Worm (Caenorhabditis elegans): ENCODE data around the gene fbxb-119.
"Not testable (repeated sequence)": the region's sequence is repeated elsewhere in the genome, so short reads cannot be mapped to it uniquely, and the experiment has no call there.

Gene fbxb-119

DNA sequence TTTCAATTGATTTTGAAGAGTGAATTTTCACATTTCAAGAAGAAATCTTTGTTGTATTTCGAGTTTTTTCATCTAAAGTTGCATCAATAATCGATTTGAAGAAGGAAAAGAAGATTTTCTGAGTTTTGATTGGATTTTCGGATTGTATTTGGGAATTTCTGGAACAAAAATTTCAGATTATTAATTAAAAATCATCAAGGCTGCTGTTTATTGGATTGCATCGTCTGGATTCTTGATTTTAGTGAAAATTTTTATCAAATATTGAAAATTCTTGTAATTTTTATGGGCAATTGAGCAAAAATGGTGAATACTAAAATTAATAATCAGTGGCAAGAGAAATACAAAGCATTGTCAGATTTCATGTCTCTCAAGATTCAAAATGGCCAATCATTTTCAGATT is 19.9 kb upstream of the fbxb-119 start, which contains the start of gene Y51A2A.5:
TSS of gene Y51A2A.5 (plus strand) at position 301 of the 400 bp plus-strand sequence.
- TF ChIP-seq tra-4 (tag; optimal IDR thresholded peaks at IDR 0.05) (no peak), hnd-1 (tag; optimal IDR thresholded peaks at IDR 0.05) (no peak), hmbx-1 (tag; optimal IDR thresholded peaks at IDR 0.05) (no peak), B0310.2 (tag; optimal IDR thresholded peaks at IDR 0.05) (no peak), ceh-13 (GFP tag; optimal IDR thresholded peaks at IDR 0.05) (no peak), ets-7 (tag; optimal IDR thresholded peaks at IDR 0.05) (no peak), pes-1 (GFP tag; IDR thresholded peaks at IDR 0.05) (no peak), sea-1 (GFP tag; conservative IDR thresholded peaks at IDR 0.05) (no peak)

DNA sequence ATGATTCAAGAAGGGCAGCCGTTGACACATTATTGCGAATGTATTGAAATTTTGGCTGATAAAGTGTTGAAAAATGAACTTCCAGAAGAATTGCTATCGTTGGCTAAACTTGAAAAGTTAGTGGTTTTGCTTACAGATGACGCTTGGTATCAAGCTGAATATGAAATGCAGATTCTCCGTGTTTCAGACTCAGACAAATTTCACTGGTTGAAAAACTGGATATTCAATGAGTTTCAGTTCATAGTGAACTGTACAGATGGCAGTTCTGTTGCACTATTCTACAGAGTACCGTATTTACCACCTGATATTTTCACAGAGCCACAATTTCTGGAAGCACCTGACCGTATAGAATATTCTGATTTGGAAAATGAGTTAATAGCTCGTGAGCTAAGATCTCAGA is 19.1 kb upstream of the fbxb-119 start:
- TF ChIP-seq pes-1 (GFP tag; IDR thresholded peaks at IDR 0.05) (no peak), tbx-11 (GFP tag; IDR thresholded peaks at IDR 0.05) (no peak), B0310.2 (tag; optimal IDR thresholded peaks at IDR 0.05) (no peak)

DNA sequence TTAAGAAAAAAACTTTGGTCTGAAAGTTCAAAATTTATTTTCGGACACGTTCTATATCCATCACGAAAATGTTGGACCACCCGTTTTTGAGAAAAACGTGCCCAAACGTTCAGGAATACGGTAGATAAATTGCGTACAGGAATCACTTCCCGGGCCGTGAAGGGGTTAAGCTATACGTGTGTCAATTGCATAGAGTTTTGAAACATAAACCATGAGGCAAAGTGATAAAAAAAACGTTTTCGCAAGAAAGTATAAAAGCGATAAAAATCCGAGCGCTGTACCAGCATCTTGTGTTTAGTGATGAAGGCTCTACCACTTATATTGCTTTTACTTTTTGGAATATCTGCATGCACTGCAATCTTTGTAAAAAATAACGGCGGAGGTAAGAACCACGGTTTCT is 16.0 kb upstream of the fbxb-119 start, which contains the start of gene Y51A2A.6:
TSS of gene Y51A2A.6 (plus strand) at position 301 of the 400 bp plus-strand sequence.
- TF ChIP-seq B0310.2, ceh-36, aly-1 (tag; optimal IDR thresholded peaks at IDR 0.05): not testable (repeated sequence)

DNA sequence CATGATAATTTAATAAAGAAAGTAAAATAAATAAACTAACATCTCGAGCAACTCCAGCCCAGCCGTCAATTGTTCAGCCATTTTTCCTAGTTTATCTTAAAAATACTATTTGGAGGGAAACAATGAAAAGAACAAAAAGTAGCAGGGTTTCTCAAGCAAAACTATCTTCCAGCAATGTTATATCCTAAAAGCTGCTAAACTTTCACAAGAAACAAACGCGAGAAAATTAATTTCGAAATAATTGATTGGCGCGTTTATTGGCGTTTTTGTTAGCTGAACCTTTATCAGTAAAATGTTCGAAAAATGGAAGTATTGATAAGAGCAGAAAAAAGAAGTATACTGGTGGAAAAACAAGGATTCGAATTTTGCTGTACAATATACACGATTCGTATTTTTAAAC is 4.8 kb downstream of the fbxb-119 start, which contains the start of gene B0462.5:
TSS of gene B0462.5 (minus strand) at position 101 of the 400 bp plus-strand sequence.
- TF ChIP-seq tra-4 (tag; optimal IDR thresholded peaks at IDR 0.05) (no peak), ama-1 (optimal IDR thresholded peaks at IDR 0.05) (no peak)

DNA sequence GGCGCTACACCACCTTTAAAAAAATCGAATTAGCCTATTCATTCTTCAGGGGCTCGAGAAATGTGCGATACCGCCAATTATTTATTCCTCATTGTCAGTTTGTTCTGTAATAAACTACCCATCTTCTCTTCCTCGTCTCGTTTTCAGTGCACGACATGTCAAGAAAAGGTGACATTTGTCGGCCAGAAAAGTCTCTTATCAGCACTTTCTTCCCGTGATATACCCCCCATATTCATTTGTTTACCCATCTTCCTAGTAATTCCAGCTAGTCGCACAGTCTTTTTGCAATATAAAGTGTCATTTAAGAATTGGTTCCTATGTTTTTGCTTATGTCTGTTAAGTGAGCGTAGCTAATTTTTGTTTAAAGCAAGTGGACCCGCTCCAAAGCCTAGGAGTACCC is 6.1 kb downstream of the fbxb-119 start:
- TF ChIP-seq scrt-1 (GFP tag; IDR thresholded peaks at IDR 0.05) (no peak), hmg-4 (GFP tag; optimal IDR thresholded peaks at IDR 0.05) (no peak), aly-1 (tag; optimal IDR thresholded peaks at IDR 0.05) (no peak), tbx-11 (GFP tag; IDR thresholded peaks at IDR 0.05) (no peak), hnd-1 (tag; optimal IDR thresholded peaks at IDR 0.05) (no peak), B0310.2 (tag; optimal IDR thresholded peaks at IDR 0.05) (no peak), tbx-37 (GFP tag; conservative IDR thresholded peaks at IDR 0.05) (no peak), hmbx-1 (tag; optimal IDR thresholded peaks at IDR 0.05) (no peak), tra-4 (tag; optimal IDR thresholded peaks at IDR 0.05) (no peak), flt-1 (GFP tag; IDR thresholded peaks at IDR 0.05) (no peak), ceh-36 (tag; optimal IDR thresholded peaks at IDR 0.05) (no peak), ceh-13 (GFP tag; optimal IDR thresholded peaks at IDR 0.05) (no peak), ama-1 (optimal IDR thresholded peaks at IDR 0.05) (no peak)

DNA sequence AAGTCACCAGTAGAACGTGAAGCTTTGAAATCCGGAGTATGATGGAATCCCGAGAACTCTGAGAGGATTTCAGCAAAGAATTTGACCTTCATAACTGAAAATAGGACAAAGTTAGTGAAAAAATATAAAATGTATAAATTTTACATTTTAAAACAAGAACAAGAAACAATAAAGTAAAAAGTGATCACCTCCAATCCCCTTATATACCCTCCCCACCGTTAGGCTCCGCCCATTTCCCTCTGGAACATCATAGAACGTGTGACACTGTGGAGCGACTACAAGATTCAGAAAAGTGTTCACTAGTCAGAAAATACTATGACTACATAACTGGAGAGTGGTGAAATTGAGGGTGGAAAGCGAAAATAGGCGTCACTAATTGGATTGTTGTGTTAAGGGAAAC is 12.7 kb downstream of the fbxb-119 start, which contains the start of gene B0462.4:
TSS of gene B0462.4 (minus strand) at position 101 of the 400 bp plus-strand sequence.
- no peak for TF ChIP-seq ets-7 (tag; optimal IDR thresholded peaks at IDR 0.05)
- no peak for TF ChIP-seq pes-1 (GFP tag; IDR thresholded peaks at IDR 0.05)
- TF ChIP-seq tbx-11 (GFP tag; IDR thresholded peaks at IDR 0.05), result no peak
- TF ChIP-seq hmbx-1 (tag; optimal IDR thresholded peaks at IDR 0.05), result no peak
- TF ChIP-seq hmg-4 (GFP tag; optimal IDR thresholded peaks at IDR 0.05), result no peak
- TF ChIP-seq B0310.2 (tag; optimal IDR thresholded peaks at IDR 0.05), result no peak
- TF ChIP-seq scrt-1 (GFP tag; IDR thresholded peaks at IDR 0.05), result no peak
- no peak for TF ChIP-seq tra-4 (tag; optimal IDR thresholded peaks at IDR 0.05)
- no peak for TF ChIP-seq sea-1 (GFP tag; conservative IDR thresholded peaks at IDR 0.05)
- no peak for TF ChIP-seq aly-1 (tag; optimal IDR thresholded peaks at IDR 0.05)
- TF ChIP-seq tbx-37 (GFP tag; conservative IDR thresholded peaks at IDR 0.05), result no peak
- no peak for TF ChIP-seq ceh-36 (tag; optimal IDR thresholded peaks at IDR 0.05)
- TF ChIP-seq flt-1 (GFP tag; IDR thresholded peaks at IDR 0.05), result no peak
- TF ChIP-seq hnd-1 (tag; optimal IDR thresholded peaks at IDR 0.05), result no peak
- TF ChIP-seq F13C5.2 (tag; optimal IDR thresholded peaks at IDR 0.05), result no peak
- no peak for TF ChIP-seq ceh-13 (GFP tag; optimal IDR thresholded peaks at IDR 0.05)
- TF ChIP-seq ama-1 (optimal IDR thresholded peaks at IDR 0.05), result no peak

DNA sequence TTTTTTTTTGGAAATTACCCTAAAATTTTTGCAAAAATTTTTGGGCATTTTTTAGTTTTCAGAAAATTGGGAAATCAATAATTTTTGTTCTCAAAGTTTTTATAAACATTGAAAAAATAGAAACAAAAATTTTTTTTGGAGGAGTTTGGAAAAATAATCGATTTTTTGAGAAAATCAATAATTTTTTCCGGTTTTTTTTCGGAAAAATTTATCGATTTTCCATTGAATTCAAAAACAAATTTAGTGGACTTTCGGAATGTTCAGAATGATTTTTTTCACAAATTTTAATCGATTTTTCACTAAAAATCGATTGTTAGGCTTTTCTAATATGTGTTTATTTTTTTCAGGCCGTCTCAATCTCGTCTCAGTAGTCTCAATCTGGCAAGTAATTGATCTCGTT is 19.2 kb downstream of the fbxb-119 start:
- TF ChIP-seq tbx-11 (GFP tag; IDR thresholded peaks at IDR 0.05), result no peak
- TF ChIP-seq hnd-1 (tag; optimal IDR thresholded peaks at IDR 0.05), result no peak
- no peak for TF ChIP-seq ets-7 (tag; optimal IDR thresholded peaks at IDR 0.05)
- TF ChIP-seq B0310.2 (tag; optimal IDR thresholded peaks at IDR 0.05), result no peak
- TF ChIP-seq scrt-1 (GFP tag; IDR thresholded peaks at IDR 0.05), result no peak
- TF ChIP-seq flt-1 (GFP tag; IDR thresholded peaks at IDR 0.05), result no peak
- no peak for TF ChIP-seq hmbx-1 (tag; optimal IDR thresholded peaks at IDR 0.05)

DNA sequence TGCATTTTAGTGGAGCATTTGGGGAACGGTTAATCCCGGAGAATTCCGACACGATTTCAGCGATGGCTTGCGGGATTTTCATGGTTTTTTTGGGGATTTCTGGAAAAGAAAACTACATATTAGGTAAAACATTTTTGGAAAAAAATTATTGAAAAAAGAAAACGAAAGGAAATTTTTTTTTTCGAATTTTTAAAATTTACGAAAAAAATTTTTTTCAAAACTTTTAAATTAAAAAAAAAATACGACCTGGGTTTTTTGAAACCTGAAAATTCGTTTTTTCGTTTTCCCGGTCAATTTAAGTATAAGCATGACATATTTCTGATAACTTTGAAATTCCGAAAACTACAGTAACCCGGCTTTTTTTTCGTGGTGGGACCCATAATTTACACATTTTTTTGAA is 21.4 kb downstream of the fbxb-119 start, which contains the start of gene C08E8.10:
TSS of gene C08E8.10 (minus strand) at position 101 of the 400 bp plus-strand sequence.
- no peak for TF ChIP-seq ets-7 (tag; optimal IDR thresholded peaks at IDR 0.05)
- TF ChIP-seq tbx-37 (GFP tag; conservative IDR thresholded peaks at IDR 0.05), result no peak
- TF ChIP-seq pes-1 (GFP tag; IDR thresholded peaks at IDR 0.05), result no peak
- TF ChIP-seq aly-1 (tag; optimal IDR thresholded peaks at IDR 0.05), result no peak
- TF ChIP-seq tbx-11 (GFP tag; IDR thresholded peaks at IDR 0.05), result no peak

DNA sequence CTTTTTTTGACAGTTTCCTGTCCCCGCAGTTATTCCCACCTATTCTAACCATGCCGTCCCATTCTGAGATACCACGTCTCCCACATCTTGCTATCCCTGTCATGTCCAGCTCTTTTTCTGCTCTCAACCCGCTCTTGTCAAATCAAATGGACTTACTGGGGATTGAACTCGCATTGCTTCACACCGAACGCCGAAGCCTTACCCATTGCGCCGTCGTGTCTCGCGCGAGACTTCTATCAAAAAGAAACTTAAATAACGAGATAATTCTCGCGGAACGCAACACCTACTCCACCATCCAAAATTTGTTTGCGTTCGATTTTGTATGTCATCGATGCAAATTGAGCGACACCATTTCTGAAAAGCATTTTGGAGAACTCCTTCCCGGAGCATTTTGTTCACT is 25.8 kb downstream of the fbxb-119 start:
- no peak for TF ChIP-seq ets-7 (tag; optimal IDR thresholded peaks at IDR 0.05)
- no peak for TF ChIP-seq hmbx-1 (tag; optimal IDR thresholded peaks at IDR 0.05)
- TF ChIP-seq flt-1 (GFP tag; IDR thresholded peaks at IDR 0.05), result no peak
- TF ChIP-seq ceh-13 (GFP tag; optimal IDR thresholded peaks at IDR 0.05), result no peak
- no peak for TF ChIP-seq hmg-4 (GFP tag; optimal IDR thresholded peaks at IDR 0.05)
- TF ChIP-seq F13C5.2 (tag; optimal IDR thresholded peaks at IDR 0.05), result no peak
- TF ChIP-seq tbx-11 (GFP tag; IDR thresholded peaks at IDR 0.05), result no peak
- no peak for TF ChIP-seq sea-1 (GFP tag; conservative IDR thresholded peaks at IDR 0.05)
- TF ChIP-seq pes-1 (GFP tag; IDR thresholded peaks at IDR 0.05), result no peak
- TF ChIP-seq hnd-1 (tag; optimal IDR thresholded peaks at IDR 0.05), result no peak
- TF ChIP-seq scrt-1 (GFP tag; IDR thresholded peaks at IDR 0.05), result no peak

All from whole organism, early embryonic.